Worm (Caenorhabditis elegans): Measurements from ENCODE around the gene R02D5.24.

The R02D5.24 gene

DNA sequence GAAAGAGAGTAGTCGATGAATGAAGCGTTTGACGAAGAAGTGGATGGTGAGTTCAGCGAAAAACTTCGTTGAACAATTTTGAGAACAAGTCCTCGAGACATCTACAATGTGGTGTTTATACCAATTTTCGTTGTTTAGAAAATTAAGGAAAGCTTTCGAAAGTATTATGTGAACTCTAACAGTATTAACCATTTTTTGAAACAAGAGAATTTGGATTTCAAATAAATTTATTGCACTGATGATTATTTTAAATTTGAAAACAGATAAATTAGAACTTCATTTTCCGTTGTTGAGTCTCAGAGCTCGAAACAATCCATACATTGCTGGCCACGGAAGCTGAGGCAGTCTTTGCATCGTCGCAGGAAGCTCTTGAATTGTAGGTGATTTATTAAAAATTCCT lies 21.4 kb downstream of the R02D5.24 start, which contains the start of gene C53A5.16:
TSS of gene C53A5.16 (minus strand) at position 101 of the 400 bp plus-strand sequence.
- TF ChIP-seq ttx-3 (tag; optimal IDR thresholded peaks at IDR 0.05) (no peak), ceh-19 (GFP tag; optimal IDR thresholded peaks at IDR 0.05) (no peak), ref-2 (tag; optimal IDR thresholded peaks at IDR 0.05) (no peak), hlh-13 (GFP tag; optimal IDR thresholded peaks at IDR 0.05) (no peak), gmeb-2 (tag; optimal IDR thresholded peaks at IDR 0.05) (no peak), tbx-2 (tag; optimal IDR thresholded peaks at IDR 0.05) (no peak), F13H6.1 (tag; optimal IDR thresholded peaks at IDR 0.05) (no peak), unc-86 (tag; optimal IDR thresholded peaks at IDR 0.05) (no peak), pat-9 (tag; optimal IDR thresholded peaks at IDR 0.05) (no peak), lin-11 (tag; optimal IDR thresholded peaks at IDR 0.05) (no peak), unc-55 (GFP tag; optimal IDR thresholded peaks at IDR 0.05) (no peak), nhr-11 (tag; optimal IDR thresholded peaks at IDR 0.05) (no peak), ceh-31 (tag; optimal IDR thresholded peaks at IDR 0.05) (no peak), ceh-14 (tag; optimal IDR thresholded peaks at IDR 0.05) (no peak), unc-42 (tag; optimal IDR thresholded peaks at IDR 0.05) (no peak), K09A11.1 (tag; optimal IDR thresholded peaks at IDR 0.05; ENCODE audit: insufficient read depth) (no peak)

DNA sequence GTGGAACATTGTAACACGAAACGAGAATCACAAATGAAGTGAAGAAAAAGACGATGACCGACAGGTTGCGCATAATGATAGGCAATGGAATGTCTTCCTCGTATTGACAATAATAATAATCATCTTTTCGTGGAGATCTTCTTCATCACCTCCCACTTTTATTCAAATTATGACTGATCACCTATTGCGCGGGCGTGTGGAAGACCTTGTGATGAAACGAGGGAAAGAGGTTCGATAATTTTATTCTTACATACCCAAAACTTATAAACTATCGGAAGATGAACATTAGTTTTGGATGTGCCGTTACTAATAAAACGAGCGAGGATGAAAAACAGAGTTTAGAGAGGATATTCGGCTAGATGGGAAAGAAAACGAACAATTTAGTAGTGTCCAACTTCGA lies 22.0 kb downstream of the R02D5.24 start, which contains the start of gene C53A5.2:
TSS of gene C53A5.2 (minus strand) at position 101 of the 400 bp plus-strand sequence.
- TF ChIP-seq fkh-6 (tag; optimal IDR thresholded peaks at IDR 0.05) (no peak), C08G9.2 (tag; optimal IDR thresholded peaks at IDR 0.05) (no peak), pat-9 (tag; optimal IDR thresholded peaks at IDR 0.05) (no peak), hlh-13 (GFP tag; optimal IDR thresholded peaks at IDR 0.05) (no peak), pqm-1 (tag; optimal IDR thresholded peaks at IDR 0.05) (no peak), ceh-19 (GFP tag; optimal IDR thresholded peaks at IDR 0.05) (no peak), eyg-1 (tag; optimal IDR thresholded peaks at IDR 0.05) (no peak), hlh-6 (tag; optimal IDR thresholded peaks at IDR 0.05) (no peak), npax-4 (tag; optimal IDR thresholded peaks at IDR 0.05) (no peak), dve-1 (tag; optimal IDR thresholded peaks at IDR 0.05) (no peak), ceh-45 (GFP tag; IDR thresholded peaks at IDR 0.05) (no peak), sdc-2 (tag; optimal IDR thresholded peaks at IDR 0.05) (no peak), ceh-24 (tag; optimal IDR thresholded peaks at IDR 0.05) (no peak), hlh-15 (tag; optimal IDR thresholded peaks at IDR 0.05) (no peak), dmd-4 (tag; optimal IDR thresholded peaks at IDR 0.05; ENCODE audit: borderline replicate concordance) (no peak), tbx-2 (tag; optimal IDR thresholded peaks at IDR 0.05) (no peak), fkh-10 (GFP tag; optimal IDR thresholded peaks at IDR 0.05) (no peak)

DNA sequence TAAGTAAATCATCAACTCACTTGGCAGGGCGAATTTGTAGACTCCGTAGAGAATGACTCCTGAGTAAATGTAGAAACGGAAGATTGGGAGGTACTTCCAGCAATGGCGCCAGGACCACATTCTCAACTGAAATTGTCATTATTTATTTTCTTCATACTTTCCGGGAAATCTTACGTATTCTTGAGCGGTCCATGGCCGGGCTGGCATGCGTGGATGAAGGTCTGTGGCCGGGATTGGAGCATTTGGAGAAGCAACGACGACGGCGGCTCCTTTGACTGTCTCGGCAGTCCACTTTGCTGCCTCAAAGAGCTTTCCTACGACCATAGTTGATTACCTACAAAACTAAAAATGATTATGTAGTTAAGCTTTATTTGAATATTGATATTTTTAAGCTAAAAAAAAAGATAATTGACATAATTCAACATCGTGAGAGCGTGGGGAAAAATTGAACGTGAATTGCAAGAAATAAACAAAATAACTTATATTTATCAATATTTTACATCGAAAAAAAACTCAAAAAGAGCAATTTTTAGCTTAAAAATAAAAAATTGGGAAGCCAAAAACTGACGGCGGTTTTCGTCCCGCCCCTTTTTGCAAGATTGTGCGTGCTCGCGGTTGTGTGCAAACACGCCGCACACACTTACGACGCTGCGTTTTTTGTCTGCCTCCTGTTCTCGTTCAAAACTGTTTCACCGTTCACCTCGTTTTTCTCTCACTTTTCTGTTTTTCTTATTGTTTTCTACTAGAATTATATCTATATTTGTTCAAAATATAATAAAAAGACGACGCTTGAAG lies 22.8 kb downstream of the R02D5.24 start, which contains the start of gene ril-1:
TSS of gene ril-1 (minus strand) at position 342 of the 795 bp plus-strand sequence.
- peak; percentile 44 for TF ChIP-seq ceh-31 (tag; optimal IDR thresholded peaks at IDR 0.05)
- no peak for TF ChIP-seq K02D7.2 (tag; optimal IDR thresholded peaks at IDR 0.05)
- no peak for TF ChIP-seq pqm-1 (tag; optimal IDR thresholded peaks at IDR 0.05)
- no peak for TF ChIP-seq pax-1 (tag; optimal IDR thresholded peaks at IDR 0.05)
- TF ChIP-seq C38D4.7 (GFP tag; optimal IDR thresholded peaks at IDR 0.05), result peak; percentile 33
- TF ChIP-seq eyg-1 (tag; optimal IDR thresholded peaks at IDR 0.05), result peak; percentile 3
- TF ChIP-seq zip-5 (tag; optimal IDR thresholded peaks at IDR 0.05), result no peak
- no peak for TF ChIP-seq ceh-9 (tag; optimal IDR thresholded peaks at IDR 0.05)
- no peak for TF ChIP-seq ceh-45 (GFP tag; IDR thresholded peaks at IDR 0.05)
- no peak for TF ChIP-seq ceh-6 (GFP tag; optimal IDR thresholded peaks at IDR 0.05)
- TF ChIP-seq unc-3 (GFP tag; conservative IDR thresholded peaks at IDR 0.05), result no peak
- peak; percentile 1 for TF ChIP-seq unc-3 (tag; optimal IDR thresholded peaks at IDR 0.05)
- TF ChIP-seq che-1 (tag; optimal IDR thresholded peaks at IDR 0.05), result peak; percentile 37
- TF ChIP-seq ceh-22 (tag; optimal IDR thresholded peaks at IDR 0.05), result no peak
- TF ChIP-seq dve-1 (tag; optimal IDR thresholded peaks at IDR 0.05), result no peak
- TF ChIP-seq dmd-4 (tag; optimal IDR thresholded peaks at IDR 0.05; ENCODE audit: borderline replicate concordance), result no peak
- no peak for TF ChIP-seq ceh-19 (GFP tag; optimal IDR thresholded peaks at IDR 0.05)
- no peak for TF ChIP-seq rnt-1 (tag; optimal IDR thresholded peaks at IDR 0.05)
- no peak for TF ChIP-seq unc-55 (GFP tag; optimal IDR thresholded peaks at IDR 0.05)
- TF ChIP-seq tbx-2 (tag; optimal IDR thresholded peaks at IDR 0.05), result peak; percentile 35
- TF ChIP-seq mec-3 (tag; optimal IDR thresholded peaks at IDR 0.05; ENCODE audit: borderline replicate concordance), result no peak
- TF ChIP-seq pha-4 (tag; optimal IDR thresholded peaks at IDR 0.05), result no peak
- TF ChIP-seq K09A11.1 (tag; optimal IDR thresholded peaks at IDR 0.05; ENCODE audit: insufficient read depth), result peak; percentile 69
- TF ChIP-seq unc-42 (tag; optimal IDR thresholded peaks at IDR 0.05), result no peak
- TF ChIP-seq lin-11 (tag; optimal IDR thresholded peaks at IDR 0.05), result no peak
- no peak for TF ChIP-seq ref-2 (tag; optimal IDR thresholded peaks at IDR 0.05)
- no peak for TF ChIP-seq ceh-48 (tag; optimal IDR thresholded peaks at IDR 0.05)
- TF ChIP-seq elt-2 (tag; optimal IDR thresholded peaks at IDR 0.05), result peak; percentile 74
- TF ChIP-seq ama-1 (optimal IDR thresholded peaks at IDR 0.05), result no peak
- TF ChIP-seq ceh-24 (tag; optimal IDR thresholded peaks at IDR 0.05), result no peak
- no peak for TF ChIP-seq tbx-7 (tag; optimal IDR thresholded peaks at IDR 0.05)
